Fruit fly (Drosophila melanogaster) whole organism, pupa: ENCODE data around the gene Rox8.

Source experiments
- CG10348 ChIP-seq: fragments of 200-800 bp; sonication (Bioruptor generic); IDR thresholded peaks from 2 replicates; pipeline ENCODE4 v1.3.6; 2022; ENCODE audit warnings: missing biosample characterization, missing genetic modification characterization
- CG12605 ChIP-seq: fragments of 200-800 bp; sonication (Bioruptor generic); IDR thresholded peaks from 2 replicates; pipeline ENCODE4 v1.3.6; 2022; ENCODE audit warnings: missing biosample characterization, missing genetic modification characterization
- CG13204 ChIP-seq: fragments of 200-800 bp; sonication (Bioruptor generic); optimal IDR thresholded peaks from 2 replicates; lab custom pipeline; 2018; ENCODE audit warnings: missing biosample characterization, mild to moderate bottlenecking, missing genetic modification characterization, moderate library complexity
- CG14655 ChIP-seq: fragments of 200-800 bp; sonication (Bioruptor generic); optimal IDR thresholded peaks from 3 replicates; lab custom pipeline; 2017; ENCODE audit warnings: mild to moderate bottlenecking, missing biosample characterization, missing genetic modification reagents, missing genetic modification characterization
- CG15710 ChIP-seq: fragments of 200-800 bp; sonication (Bioruptor generic); optimal IDR thresholded peaks from 2 replicates; lab custom pipeline; 2018; ENCODE audit warnings: missing biosample characterization, mild to moderate bottlenecking, missing genetic modification characterization, moderate library complexity
- CG17806 ChIP-seq: fragments of 200-800 bp; sonication (Bioruptor generic); optimal IDR thresholded peaks from 2 replicates; lab custom pipeline; 2018; ENCODE audit warnings: missing biosample characterization, mild to moderate bottlenecking, missing genetic modification characterization, moderate library complexity
- CG32121 ChIP-seq: fragments of 200-800 bp; sonication (Bioruptor generic); IDR thresholded peaks from 2 replicates; pipeline ENCODE4 v1.3.6; 2022; ENCODE audit warnings: missing biosample characterization, missing genetic modification characterization
- CG34367 ChIP-seq: fragments of 200-800 bp; sonication (Bioruptor generic); optimal IDR thresholded peaks from 2 replicates; lab custom pipeline; 2018; ENCODE audit warnings: missing biosample characterization, mild to moderate bottlenecking, missing genetic modification characterization
- CG4496 ChIP-seq: fragments of 200-800 bp; sonication (Bioruptor generic); IDR thresholded peaks from 3 replicates; pipeline ENCODE4 v1.3.6; 2022; ENCODE audit warnings: missing biosample characterization, missing genetic modification characterization
- CG8159 ChIP-seq: fragments of 200-800 bp; sonication (Bioruptor generic); optimal IDR thresholded peaks from 3 replicates; lab custom pipeline; 2018; ENCODE audit warnings: missing biosample characterization, mild to moderate bottlenecking, missing genetic modification characterization, moderate library complexity
- CG8301 ChIP-seq: fragments of 200-800 bp; sonication (Bioruptor generic); optimal IDR thresholded peaks from 2 replicates; lab custom pipeline; 2018; ENCODE audit warnings: missing biosample characterization, mild to moderate bottlenecking, missing genetic modification characterization
- CG9948 ChIP-seq: fragments of 200-800 bp; sonication (Bioruptor generic); optimal IDR thresholded peaks from 2 replicates; lab custom pipeline; 2018; ENCODE audit warnings: missing biosample characterization, mild to moderate bottlenecking, missing genetic modification characterization, moderate library complexity
- D1 ChIP-seq: fragments of 200-800 bp; sonication (Bioruptor generic); optimal IDR thresholded peaks from 2 replicates; lab custom pipeline; 2018; ENCODE audit warnings: missing biosample characterization, mild to moderate bottlenecking, missing genetic modification characterization, moderate library complexity
- EcR ChIP-seq: fragments of 200-800 bp; sonication (Bioruptor generic); optimal IDR thresholded peaks from 3 replicates; lab custom pipeline; 2019; ENCODE audit warnings: missing biosample characterization, missing genetic modification characterization, mild to moderate bottlenecking, moderate library complexity, missing genetic modification reagents
- Ets98B ChIP-seq: fragments of 200-800 bp; sonication (Bioruptor generic); IDR thresholded peaks from 2 replicates; pipeline ENCODE4 v1.3.6; 2022; ENCODE audit warnings: missing biosample characterization, missing genetic modification characterization
- Pif1A ChIP-seq: fragments of 200-800 bp; sonication (Bioruptor generic); optimal IDR thresholded peaks from 3 replicates; lab custom pipeline; 2016; ENCODE audit warnings: missing biosample characterization, missing genetic modification characterization
- Pif1B ChIP-seq: fragments of 200-800 bp; sonication (Bioruptor generic); optimal IDR thresholded peaks from 3 replicates; lab custom pipeline; 2016; ENCODE audit warnings: missing biosample characterization, missing genetic modification characterization
- Snoo ChIP-seq: fragments of 200-800 bp; sonication (Bioruptor generic); optimal IDR thresholded peaks from 3 replicates; lab custom pipeline; 2017; ENCODE audit warnings: missing biosample characterization, mild to moderate bottlenecking, missing genetic modification characterization, inconsistent platforms
- fd96Ca ChIP-seq: fragments of 200-800 bp; sonication (Bioruptor generic); IDR thresholded peaks from 3 replicates; pipeline ENCODE4 v1.3.6; 2022; ENCODE audit warnings: missing biosample characterization, missing genetic modification characterization
- gl ChIP-seq: fragments of 200-800 bp; sonication (Bioruptor generic); optimal IDR thresholded peaks from 2 replicates; lab custom pipeline; 2018; ENCODE audit warnings: missing biosample characterization, mild to moderate bottlenecking, missing genetic modification characterization
- rn ChIP-seq: fragments of 200-800 bp; sonication (Bioruptor generic); IDR thresholded peaks from 2 replicates; pipeline ENCODE4 v1.3.6; 2022; ENCODE audit warnings: missing biosample characterization, missing genetic modification characterization

Gene Rox8

DNA sequence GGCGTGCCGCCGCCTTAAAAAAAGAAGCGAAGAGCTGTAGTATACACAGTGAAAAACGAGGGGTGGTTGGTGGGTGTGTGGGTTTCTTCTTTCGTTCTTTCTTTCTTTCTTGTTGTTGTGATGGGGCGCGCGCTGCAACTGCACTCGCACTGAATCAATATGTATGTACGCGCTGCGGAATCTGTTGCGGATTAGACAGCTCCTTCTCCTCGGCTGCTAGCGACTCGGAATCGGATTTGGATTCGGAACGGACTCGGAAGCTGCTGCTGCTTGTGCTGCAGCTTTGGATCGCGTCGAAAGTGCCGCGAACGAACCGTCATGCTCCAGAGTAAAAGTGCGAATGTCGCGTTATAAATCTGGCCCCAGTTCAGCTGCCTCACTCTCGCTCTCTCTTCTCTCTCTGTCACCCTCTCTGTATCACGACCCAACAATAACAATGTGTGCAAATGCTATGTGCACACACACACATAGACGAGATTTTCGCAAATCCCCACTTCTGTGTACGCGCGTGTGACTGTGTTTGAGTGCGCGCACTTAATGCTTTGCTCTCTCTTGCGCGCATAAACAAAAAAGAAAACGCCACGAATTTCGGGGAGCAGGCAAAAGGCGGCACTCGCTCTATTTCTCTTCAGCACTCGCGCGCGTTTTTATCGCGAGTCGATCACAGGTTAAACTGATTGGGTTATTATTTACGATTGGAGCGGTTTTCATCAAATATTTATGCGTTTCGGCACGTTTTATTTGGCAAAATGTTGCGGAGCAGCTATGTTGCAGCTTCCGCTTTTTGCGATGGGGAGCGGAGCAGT lies 16.8 kb downstream of the Rox8 start:
- TF ChIP-seq CG32121 = peak; percentile 57; the same call in 1 of the 2 replicates
- TF ChIP-seq Ets98B = peak; percentile 61
- TF ChIP-seq Snoo (tag; lab: Kevin White, UChicago) = no peak
- no peak for TF ChIP-seq CG9948
- TF ChIP-seq CG14655 = no peak
- TF ChIP-seq CG15710 (tag; lab: Kevin White, UChicago) = peak; percentile 15
- peak; percentile 61 for TF ChIP-seq EcR (GFP tag; lab: Kevin White, UChicago)
- peak; percentile 66 for TF ChIP-seq Pif1B (GFP tag; lab: Kevin White, UChicago)
- peak; percentile 76 for TF ChIP-seq CG13204 (GFP tag; lab: Kevin White, UChicago)
- TF ChIP-seq CG17806 (tag; lab: Kevin White, UChicago) = no peak
- TF ChIP-seq D1 (tag; lab: Kevin White, UChicago) = no peak
- no peak for TF ChIP-seq CG12605
- peak; percentile 51; the same call in 2 of the 3 replicates for TF ChIP-seq fd96Ca
- TF ChIP-seq CG4496 (GFP tag; lab: Robert Waterston, UW) = peak; percentile 71
- no peak for TF ChIP-seq gl (tag; lab: Kevin White, UChicago)
- TF ChIP-seq rn (GFP tag; lab: Robert Waterston, UW) = no peak
- TF ChIP-seq CG8301 (tag; lab: Kevin White, UChicago) = no peak
- TF ChIP-seq CG34367 = no peak
- peak; percentile 20 for TF ChIP-seq Pif1A
- TF ChIP-seq CG8159 = peak; percentile 20
- TF ChIP-seq CG10348 (GFP tag; lab: Robert Waterston, UW) = no peak
- TF ChIP-seq, all 21 proteins: peak for 10

DNA sequence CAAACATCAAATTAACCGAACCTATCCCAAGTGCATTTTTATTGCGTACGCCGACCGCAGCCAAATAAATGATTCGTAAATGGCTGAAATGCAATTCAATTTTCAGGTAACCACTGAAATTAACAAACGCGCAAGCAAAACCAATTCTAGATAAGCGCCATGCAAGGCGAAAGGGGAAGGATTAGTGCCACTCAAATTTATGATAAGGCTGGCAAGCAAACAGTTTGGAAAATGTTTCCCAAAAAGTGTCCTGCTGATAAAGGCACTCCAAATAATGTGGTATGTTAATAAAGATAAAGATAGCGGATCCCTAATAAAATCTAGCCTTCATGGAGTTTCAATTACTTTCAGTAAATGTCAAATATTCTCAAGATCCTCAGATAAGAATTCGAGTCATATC lies 20.8 kb downstream of the Rox8 start:
- no peak for TF ChIP-seq CG8159
- TF ChIP-seq CG34367 = no peak
- TF ChIP-seq CG32121 = no peak
- TF ChIP-seq CG8301 (tag; lab: Kevin White, UChicago) = no peak
- TF ChIP-seq CG9948 = no peak
- no peak for TF ChIP-seq fd96Ca
- TF ChIP-seq gl (tag; lab: Kevin White, UChicago) = no peak
- no peak for TF ChIP-seq CG14655
- TF ChIP-seq CG12605 = no peak
- TF ChIP-seq Pif1B (GFP tag; lab: Kevin White, UChicago) = no peak
- TF ChIP-seq rn (GFP tag; lab: Robert Waterston, UW) = no peak
- no peak for TF ChIP-seq Pif1A
- TF ChIP-seq Snoo (tag; lab: Kevin White, UChicago) = no peak
- no peak for TF ChIP-seq CG15710 (tag; lab: Kevin White, UChicago)
- TF ChIP-seq CG10348 (GFP tag; lab: Robert Waterston, UW) = no peak
- no peak for TF ChIP-seq Ets98B
- no peak for TF ChIP-seq CG17806 (tag; lab: Kevin White, UChicago)

DNA sequence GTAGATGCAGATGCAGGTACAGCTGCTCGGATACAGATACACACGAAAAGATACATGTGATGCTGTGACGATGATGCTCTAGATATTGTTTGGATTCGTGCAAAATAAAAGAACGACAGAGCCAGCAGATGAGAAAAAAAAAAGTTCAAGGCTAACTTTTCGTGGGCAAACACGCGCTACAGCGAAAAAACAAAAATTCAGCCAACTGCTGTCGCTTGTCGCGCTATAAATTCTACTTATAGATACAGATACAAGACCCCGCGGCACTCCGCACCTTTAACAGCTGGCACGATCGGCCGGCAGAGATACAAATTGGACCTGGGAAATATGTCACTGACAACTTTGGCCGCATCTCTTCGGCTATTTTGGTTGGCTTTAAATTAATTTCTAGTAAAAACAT lies 21.6 kb downstream of the Rox8 start:
- TF ChIP-seq fd96Ca = 0 out of 3 replicates have a peak, but pooled peaks have one; percentile 14
- TF ChIP-seq Pif1B (GFP tag; lab: Kevin White, UChicago) = no peak
- TF ChIP-seq CG32121 = peak; percentile 54

DNA sequence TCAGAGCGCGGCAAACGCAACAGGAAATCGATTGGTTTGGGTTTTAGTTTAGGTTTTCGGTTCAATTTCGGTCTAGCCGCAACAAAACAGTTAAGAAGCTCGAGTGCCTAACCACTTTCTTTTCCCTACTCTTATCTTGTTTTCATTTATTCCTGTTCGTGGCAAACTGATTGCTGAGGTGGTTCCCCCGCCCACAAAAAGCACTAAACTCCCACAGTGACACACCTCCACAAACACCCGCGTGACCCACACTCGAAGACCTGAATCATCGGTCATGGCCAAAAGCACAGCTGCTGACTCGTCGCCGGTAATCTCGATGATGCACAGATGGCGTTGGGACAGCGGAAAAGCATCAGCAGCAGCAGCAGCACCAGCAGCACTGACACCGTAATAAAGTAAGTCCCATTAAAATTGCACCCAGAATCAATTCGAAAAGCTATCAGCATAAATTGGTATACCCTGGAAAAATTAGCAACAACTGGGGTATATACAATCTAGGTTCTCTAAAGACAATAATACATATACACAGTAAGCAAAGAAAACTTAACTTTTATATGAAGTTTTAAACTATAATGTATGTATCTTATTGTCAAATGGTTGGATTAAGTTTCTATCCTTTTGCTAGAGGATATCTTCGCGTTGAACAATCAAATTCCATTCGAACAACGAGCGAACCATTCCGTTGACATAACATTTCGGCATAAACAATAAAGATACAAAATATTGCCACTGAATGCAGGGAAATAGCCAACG lies 22.2 kb downstream of the Rox8 start:
- TF ChIP-seq CG32121 (no peak), CG34367 (no peak), CG14655 (peak; percentile 39), Pif1A (peak; percentile 37), CG4496 (GFP tag; lab: Robert Waterston, UW) (0 out of 3 replicates have a peak, but pooled peaks have one; percentile 22), CG12605 (no peak), CG9948 (peak; percentile 4), CG8301 (tag; lab: Kevin White, UChicago) (peak; percentile 26)

DNA sequence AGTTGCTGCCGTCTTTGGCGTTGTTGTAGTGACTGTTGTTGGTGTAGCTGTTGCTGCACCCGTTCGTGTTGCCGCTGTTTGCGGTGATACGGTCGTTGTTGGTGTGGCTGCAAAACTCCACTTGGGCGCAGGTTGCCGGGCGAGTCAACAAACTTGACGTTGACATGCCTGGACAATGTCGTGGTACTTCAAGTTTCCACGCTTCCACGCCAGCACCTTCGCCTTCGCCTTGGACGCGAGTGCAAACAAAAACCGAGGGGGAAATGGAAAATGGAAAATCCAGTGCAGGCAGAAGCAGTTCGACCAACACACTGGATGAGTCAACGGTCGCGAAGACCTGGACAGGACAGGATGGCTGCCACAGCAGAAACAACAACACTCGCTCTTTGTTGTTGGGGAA lies 23.4 kb downstream of the Rox8 start:
- no peak for TF ChIP-seq Ets98B
- TF ChIP-seq EcR (GFP tag; lab: Kevin White, UChicago) = peak; percentile 62
- peak; percentile 32 for TF ChIP-seq CG13204 (GFP tag; lab: Kevin White, UChicago)
- TF ChIP-seq CG8301 (tag; lab: Kevin White, UChicago) = no peak
- no peak for TF ChIP-seq CG34367
- no peak for TF ChIP-seq rn (GFP tag; lab: Robert Waterston, UW)

DNA sequence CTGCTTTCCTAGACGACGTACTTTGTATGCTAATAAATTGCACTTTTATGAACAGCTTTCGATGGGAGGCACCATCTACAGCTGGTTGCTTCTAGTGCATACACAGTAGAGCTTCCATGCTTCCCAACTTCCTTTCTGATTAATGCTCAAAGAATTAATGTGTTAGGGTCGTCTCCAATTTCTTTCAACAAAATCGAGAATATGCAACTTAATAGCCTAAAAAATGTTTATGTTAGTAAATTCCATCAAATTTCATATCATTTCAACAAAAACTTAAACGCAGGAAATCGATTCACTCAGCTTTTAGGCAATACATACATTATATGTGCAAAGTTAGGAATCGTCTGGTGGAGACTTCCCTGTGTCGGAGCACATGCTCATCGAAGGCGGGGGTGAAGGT lies 23.9 kb downstream of the Rox8 start:
- no peak for TF ChIP-seq Snoo (tag; lab: Kevin White, UChicago)
- peak; percentile 61 for TF ChIP-seq CG15710 (tag; lab: Kevin White, UChicago)
- TF ChIP-seq D1 (tag; lab: Kevin White, UChicago) = no peak
- no peak for TF ChIP-seq rn (GFP tag; lab: Robert Waterston, UW)
- no peak for TF ChIP-seq CG4496 (GFP tag; lab: Robert Waterston, UW)
- peak; percentile 86 for TF ChIP-seq CG14655
- 0 out of 3 replicates have a peak, but pooled peaks have one; percentile 28 for TF ChIP-seq fd96Ca
- peak; percentile 69 for TF ChIP-seq CG9948
- TF ChIP-seq CG13204 (GFP tag; lab: Kevin White, UChicago) = no peak
- no peak for TF ChIP-seq Pif1B (GFP tag; lab: Kevin White, UChicago)
- no peak for TF ChIP-seq Ets98B
- peak; percentile 51 for TF ChIP-seq CG17806 (tag; lab: Kevin White, UChicago)
- peak; percentile 9; the same call in 1 of the 2 replicates for TF ChIP-seq CG10348 (GFP tag; lab: Robert Waterston, UW)
- 0 out of 2 replicates have a peak, but pooled peaks have one; percentile 27 for TF ChIP-seq CG32121
- no peak for TF ChIP-seq gl (tag; lab: Kevin White, UChicago)
- TF ChIP-seq Pif1A = peak; percentile 66
- TF ChIP-seq CG8301 (tag; lab: Kevin White, UChicago) = peak; percentile 79
- no peak for TF ChIP-seq EcR (GFP tag; lab: Kevin White, UChicago)
- TF ChIP-seq CG12605 = peak; percentile 27; the same call in 1 of the 2 replicates
- peak; percentile 43 for TF ChIP-seq CG34367
- TF ChIP-seq CG8159 = peak; percentile 67
- TF ChIP-seq, all 21 proteins: peak for 12
